Worm (Caenorhabditis elegans) whole organism, young adult: ENCODE measurements around the gene rbf-1.

Experiments
- ceh-27 ChIP-seq: fragments of 200-800 bp; sonication (Bioruptor generic); optimal IDR thresholded peaks from 2 replicates; lab custom pipeline; 2018; ENCODE audit warnings: mild to moderate bottlenecking, missing genetic modification characterization, moderate library complexity, missing compliant biosample characterization
- unc-130 ChIP-seq: sonication (generic microtip); optimal IDR thresholded peaks from 2 replicates; lab custom pipeline; 2016; ENCODE audit warnings: missing genetic modification reagents, missing genetic modification characterization, missing compliant biosample characterization

ce11 chrIII:6736971-6737370 lies 61.4 kb downstream of the rbf-1 start, which contains the start of gene K07E12.2:
- TF ChIP-seq ceh-27 (no peak), unc-130 (GFP tag; lab: Kevin White, UChicago) (no peak)
